Worm (Caenorhabditis elegans): ENCODE measurements around the gene C47E8.1.

ce11 chrV:14617711-14618110, 48.1 kb upstream of the C47E8.1 start:
- TF ChIP-seq C34F6.9 (tag; optimal IDR thresholded peaks at IDR 0.05), result no peak
- TF ChIP-seq ZK546.5 (tag; optimal IDR thresholded peaks at IDR 0.05), result no peak
- no peak for TF ChIP-seq egl-27 (tag; optimal IDR thresholded peaks at IDR 0.05)
- no peak for TF ChIP-seq mdl-1 (tag; optimal IDR thresholded peaks at IDR 0.05)
- no peak for TF ChIP-seq lsy-2 (tag; optimal IDR thresholded peaks at IDR 0.05)
- TF ChIP-seq nhr-6 (tag; optimal IDR thresholded peaks at IDR 0.05), result no peak
- TF ChIP-seq nhr-129 (tag; optimal IDR thresholded peaks at IDR 0.05), result no peak
- TF ChIP-seq nhr-77 (tag; optimal IDR thresholded peaks at IDR 0.05), result no peak
- no peak for TF ChIP-seq nhr-23 (tag; optimal IDR thresholded peaks at IDR 0.05)
- no peak for TF ChIP-seq ztf-11 (tag; optimal IDR thresholded peaks at IDR 0.05)
- TF ChIP-seq unc-55 (GFP tag; optimal IDR thresholded peaks at IDR 0.05), result no peak
- TF ChIP-seq skn-1 (tag; optimal IDR thresholded peaks at IDR 0.05), result no peak
- TF ChIP-seq blmp-1 (tag; optimal IDR thresholded peaks at IDR 0.05; ENCODE audit: insufficient read depth), result no peak
- TF ChIP-seq aly-2 (tag; optimal IDR thresholded peaks at IDR 0.05), result no peak
